Worm (Caenorhabditis elegans): ENCODE data around the gene gldi-3.

ce11 chrII:9261931-9262562, 17.9 kb downstream of the gldi-3 start, which contains the start of gene aqp-2:
- TF ChIP-seq ama-1 (optimal IDR thresholded peaks at IDR 0.05) = no peak
- no peak for TF ChIP-seq ama-1 (GFP tag; optimal IDR thresholded peaks at IDR 0.05)
- no peak for TF ChIP-seq rpc-1 (optimal IDR thresholded peaks at IDR 0.05)
- no peak for TF ChIP-seq rpc-1 (tag; optimal IDR thresholded peaks at IDR 0.05)
- no peak for TF ChIP-seq B0019.2 (GFP tag; conservative IDR thresholded peaks at IDR 0.05)
- TF ChIP-seq nhr-120 (GFP tag; IDR thresholded peaks at IDR 0.05) = no peak
- no peak for TF ChIP-seq unc-62 (GFP tag; optimal IDR thresholded peaks at IDR 0.05)
- TF ChIP-seq somi-1 (GFP tag; optimal IDR thresholded peaks at IDR 0.05) = no peak
- TF ChIP-seq ceh-40 (GFP tag; IDR thresholded peaks at IDR 0.05) = no peak
- TF ChIP-seq pbrm-1 (GFP tag; IDR thresholded peaks at IDR 0.05) = no peak
- TF ChIP-seq ets-4 (GFP tag; optimal IDR thresholded peaks at IDR 0.05) = no peak
- TF ChIP-seq Y53F4B.3 (GFP tag; IDR thresholded peaks at IDR 0.05) = no peak
- no peak for TF ChIP-seq T26A5.8 (tag; optimal IDR thresholded peaks at IDR 0.05)
- no peak for TF ChIP-seq sptf-2 (GFP tag; optimal IDR thresholded peaks at IDR 0.05)
- TF ChIP-seq tbp1 (GFP tag; optimal IDR thresholded peaks at IDR 0.05) = no peak
- TF ChIP-seq sea-2 (GFP tag; IDR thresholded peaks at IDR 0.05) = no peak
